Worm (Caenorhabditis elegans): Measurements from ENCODE around the gene lite-1.

DNA sequence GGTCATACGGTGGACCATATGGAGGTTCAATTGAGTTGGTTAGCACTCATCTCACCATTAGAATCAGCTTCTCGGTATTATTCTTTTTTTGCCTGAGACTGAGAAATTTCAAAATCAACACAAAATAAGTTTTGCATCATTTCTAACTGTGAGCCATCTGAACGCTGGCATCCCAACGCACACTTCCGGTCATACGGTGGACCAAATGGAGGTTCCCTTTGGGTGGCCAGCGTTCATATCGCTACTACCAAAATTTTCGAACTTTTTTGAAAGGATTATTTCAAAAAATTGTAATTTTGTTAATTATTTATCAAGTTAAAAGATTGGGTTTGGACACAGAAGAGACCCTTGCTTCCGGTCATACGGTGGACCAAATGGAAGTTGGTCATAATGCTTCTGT, 22.2 kb upstream of the lite-1 start:
- TF ChIP-seq klf-2 (GFP tag; conservative IDR thresholded peaks at IDR 0.05), result no peak
- no peak for TF ChIP-seq ref-1 (GFP tag; conservative IDR thresholded peaks at IDR 0.05)
- no peak for TF ChIP-seq med-1 (GFP tag; optimal IDR thresholded peaks at IDR 0.05; ENCODE audit: insufficient read depth)
- TF ChIP-seq flt-1 (GFP tag; IDR thresholded peaks at IDR 0.05), result no peak
- TF ChIP-seq T22C8.4 (GFP tag; IDR thresholded peaks at IDR 0.05), result no peak
- no peak for TF ChIP-seq ztf-29 (GFP tag; IDR thresholded peaks at IDR 0.05)
- TF ChIP-seq tab-1 (GFP tag; IDR thresholded peaks at IDR 0.05), result no peak
- TF ChIP-seq cog-1 (tag; optimal IDR thresholded peaks at IDR 0.05), result no peak
